Fruit fly (Drosophila melanogaster): ENCODE results near the gene ocn.

The ocn gene

dm6 chr3R:29995035-29995434, 42.5 kb downstream of the ocn start, which contains the start of the genes CG7903 and Sas-6:
Gene CG7903 (minus strand): TSS chr3R:29995231.
Gene Sas-6 (plus strand): TSS chr3R:29995357.
- TF ChIP-seq usp (GFP tag; optimal IDR thresholded peaks at IDR 0.05) (no peak), jim (GFP tag; optimal IDR thresholded peaks at IDR 0.05) (peak; percentile 13), sage (GFP tag; optimal IDR thresholded peaks at IDR 0.05) (no peak), Hr83 (GFP tag; optimal IDR thresholded peaks at IDR 0.05; ENCODE audit: poor library complexity, severe bottlenecking) (peak; percentile 42)

- TF ChIP-seq Dif (GFP tag; optimal IDR thresholded peaks at IDR 0.05; ENCODE audit: partially characterized antibody) (no peak), h (GFP tag; optimal IDR thresholded peaks at IDR 0.05) (no peak), Jra (GFP tag; optimal IDR thresholded peaks at IDR 0.05) (no peak), rgr (GFP tag; optimal IDR thresholded peaks at IDR 0.05) (peak; percentile 61), dmrt93B (GFP tag; optimal IDR thresholded peaks at IDR 0.05) (no peak), jim (GFP tag; optimal IDR thresholded peaks at IDR 0.05) (no peak), Hnf4 (GFP tag; optimal IDR thresholded peaks at IDR 0.05) (no peak), CG9705 (GFP tag; optimal IDR thresholded peaks at IDR 0.05) (no peak), Rel (GFP tag; optimal IDR thresholded peaks at IDR 0.05) (no peak), Rel (tag; optimal IDR thresholded peaks at IDR 0.05) (peak; percentile 36), GATAd (GFP tag; optimal IDR thresholded peaks at IDR 0.05) (no peak), fru (GFP tag; optimal IDR thresholded peaks at IDR 0.05) (no peak)
Observed at dm6 chr3R:29993134-29993533, 44.4 kb downstream of the ocn start, which contains the start of gene Acph-1. Gene Acph-1 (minus strand): TSS chr3R:29993411.

dm6 chr3R:29990681-29991080, 46.8 kb downstream of the ocn start:
- TF ChIP-seq lola (GFP tag; optimal IDR thresholded peaks at IDR 0.05): no peak
- TF ChIP-seq HLH106 (tag; optimal IDR thresholded peaks at IDR 0.05): no peak
- TF ChIP-seq dl (GFP tag; optimal IDR thresholded peaks at IDR 0.05; ENCODE audit: insufficient read depth in 1 of 2, partially characterized antibody in 2 of 2): no peak
- TF ChIP-seq CG32264 (GFP tag; optimal IDR thresholded peaks at IDR 0.05): no peak
- TF ChIP-seq rgr (GFP tag; optimal IDR thresholded peaks at IDR 0.05): no peak
- no peak for TF ChIP-seq Myc (optimal IDR thresholded peaks at IDR 0.05)
- TF ChIP-seq CG9705 (GFP tag; optimal IDR thresholded peaks at IDR 0.05): no peak
- no peak for TF ChIP-seq pan (optimal IDR thresholded peaks at IDR 0.05)
- TF ChIP-seq usp (GFP tag; optimal IDR thresholded peaks at IDR 0.05): no peak
- no peak for TF ChIP-seq Mio (GFP tag; optimal IDR thresholded peaks at IDR 0.05)
- TF ChIP-seq dmrt93B (GFP tag; optimal IDR thresholded peaks at IDR 0.05): no peak
- no peak for TF ChIP-seq foxo (GFP tag; optimal IDR thresholded peaks at IDR 0.05)
- TF ChIP-seq Hr78 (GFP tag; optimal IDR thresholded peaks at IDR 0.05): no peak
- no peak for TF ChIP-seq br (GFP tag; optimal IDR thresholded peaks at IDR 0.05)
- TF ChIP-seq brk (GFP tag; optimal IDR thresholded peaks at IDR 0.05): no peak
- no peak for TF ChIP-seq OdsH (GFP tag; optimal IDR thresholded peaks at IDR 0.05)
- TF ChIP-seq jim (GFP tag; optimal IDR thresholded peaks at IDR 0.05): no peak
- TF ChIP-seq Hr83 (GFP tag; optimal IDR thresholded peaks at IDR 0.05; ENCODE audit: poor library complexity, severe bottlenecking): no peak
- TF ChIP-seq GATAd (GFP tag; optimal IDR thresholded peaks at IDR 0.05): no peak
- no peak for TF ChIP-seq Abd-B (GFP tag; optimal IDR thresholded peaks at IDR 0.05)

All from whole organism, wandering third instar larva.